Worm (Caenorhabditis elegans) whole organism, L2 larva: ENCODE data around the gene par-4.

Experiments
- F13H6.1 ChIP-seq: sonication (generic microtip); optimal IDR thresholded peaks from 2 replicates; lab custom pipeline; 2016; ENCODE audit warnings: missing genetic modification characterization, missing compliant biosample characterization
- ama-1 ChIP-seq: fragments of 150-350 bp; optimal IDR thresholded peaks from 2 replicates; lab custom pipeline; 2018; ENCODE audit warnings: inconsistent platforms
- blmp-1 ChIP-seq: sonication (generic microtip); optimal IDR thresholded peaks from 2 replicates; lab custom pipeline; 2017; ENCODE audit warnings: missing genetic modification characterization, mild to moderate bottlenecking, missing compliant biosample characterization, antibody characterized with exemption, moderate library complexity; ENCODE audit not compliant: insufficient read depth
- ceh-16 ChIP-seq: fragments of 150-350 bp; optimal IDR thresholded peaks from 2 replicates; lab custom pipeline; 2014; ENCODE audit warnings: missing biosample characterization, missing genetic modification characterization
- egl-27 ChIP-seq: sonication (generic microtip); optimal IDR thresholded peaks from 3 replicates; lab custom pipeline; 2017; ENCODE audit warnings: missing biosample characterization, missing genetic modification reagents, missing genetic modification characterization
- lin-13 ChIP-seq: fragments of 150-350 bp; optimal IDR thresholded peaks from 2 replicates; lab custom pipeline; 2014; ENCODE audit warnings: missing biosample characterization, missing genetic modification reagents, missing genetic modification characterization
- mbf-1 ChIP-seq: sonication (generic microtip); optimal IDR thresholded peaks from 2 replicates; lab custom pipeline; 2017; ENCODE audit warnings: missing biosample characterization, missing genetic modification characterization
- nhr-11 ChIP-seq: fragments of 150-350 bp; optimal IDR thresholded peaks from 2 replicates; lab custom pipeline; 2014; ENCODE audit warnings: missing biosample characterization, missing genetic modification characterization
- nhr-25 ChIP-seq: fragments of 150-350 bp; sonication (generic microtip); optimal IDR thresholded peaks from 3 replicates; lab custom pipeline; 2014; ENCODE audit warnings: missing biosample characterization, missing genetic modification characterization

DNA sequence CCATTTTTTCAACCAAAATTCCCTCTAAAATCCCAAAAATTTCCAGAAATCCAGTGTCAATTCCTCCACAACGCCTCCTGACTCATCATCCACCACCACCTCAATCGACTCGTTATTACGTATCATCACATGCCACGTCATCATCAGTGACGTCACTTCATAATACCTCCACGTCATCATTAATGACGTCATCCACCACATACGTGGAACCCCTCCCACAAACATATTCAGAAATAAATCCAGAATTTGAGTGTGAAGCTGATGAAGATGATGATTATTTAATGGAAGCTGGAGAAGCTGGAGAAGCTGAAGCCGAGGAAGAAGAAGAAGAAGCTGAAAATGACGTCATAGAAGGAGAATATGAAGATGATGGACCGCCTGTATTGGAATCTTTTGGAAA lies 4.5 kb upstream of the par-4 start:
- TF ChIP-seq blmp-1 (no peak), ama-1 (lab: Kevin White, UChicago) (no peak), ceh-16 (tag; lab: Kevin White, UChicago) (no peak), mbf-1 (tag; lab: Kevin White, UChicago) (no peak), nhr-25 (tag; lab: Kevin White, UChicago) (no peak), nhr-11 (tag; lab: Kevin White, UChicago) (no peak), lin-13 (GFP tag; lab: Kevin White, UChicago) (no peak), F13H6.1 (tag; lab: Kevin White, UChicago) (no peak), egl-27 (tag; lab: Kevin White, UChicago) (no peak)
